Worm (Caenorhabditis elegans) whole organism, early embryonic: ENCODE data around the gene pink-1.

Experiments used
- aly-1 ChIP-seq: sonication (generic microtip); optimal IDR thresholded peaks from 2 replicates; lab custom pipeline; 2016; ENCODE audit warnings: missing genetic modification characterization, missing compliant biosample characterization
- ama-1 ChIP-seq: fragments of 150-350 bp; optimal IDR thresholded peaks from 2 replicates; lab custom pipeline; 2014
- hmbx-1 ChIP-seq: sonication (generic microtip); optimal IDR thresholded peaks from 2 replicates; lab custom pipeline; 2016; ENCODE audit warnings: mild to moderate bottlenecking, missing genetic modification characterization, missing compliant biosample characterization
- hmg-4 ChIP-seq: fragments of 200-800 bp; sonication (Bioruptor generic); optimal IDR thresholded peaks from 2 replicates; lab custom pipeline; 2018; ENCODE audit warnings: mild to moderate bottlenecking, missing genetic modification characterization, missing compliant biosample characterization

DNA sequence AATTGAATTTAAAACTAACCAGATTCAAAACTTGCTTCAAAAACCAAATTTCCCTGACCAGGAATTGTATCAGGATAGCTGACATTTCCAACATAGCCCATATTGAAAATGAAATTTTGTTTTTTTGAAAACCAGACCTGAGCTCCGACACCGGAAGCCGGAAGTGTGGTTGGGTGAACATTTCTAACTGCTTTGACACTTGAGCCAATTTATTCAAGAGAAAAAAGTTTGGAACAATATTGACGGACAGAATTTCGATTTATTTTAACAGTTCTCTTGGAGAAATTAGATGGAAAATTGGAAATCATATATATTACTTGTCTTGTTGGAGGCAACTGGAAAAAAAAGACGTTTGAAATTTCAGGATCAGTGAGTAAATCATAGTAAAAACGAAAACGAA is 8.3 kb downstream of the pink-1 start, which contains the start of gene ccpp-6:
- TF ChIP-seq aly-1 (tag; lab: Kevin White, UChicago) (no peak), hmbx-1 (tag; lab: Kevin White, UChicago) (no peak), hmg-4 (GFP tag; lab: Kevin White, UChicago) (no peak), ama-1 (lab: Kevin White, UChicago) (no peak)
